Fruit fly (Drosophila melanogaster) whole organism, pupa: ENCODE data around the gene Gem2.

Experiments
- CG10348 ChIP-seq: fragments of 200-800 bp; sonication (Bioruptor generic); IDR thresholded peaks from 2 replicates; pipeline ENCODE4 v1.3.6; 2022; ENCODE audit warnings: missing biosample characterization, missing genetic modification characterization
- CG12605 ChIP-seq: fragments of 200-800 bp; sonication (Bioruptor generic); IDR thresholded peaks from 2 replicates; pipeline ENCODE4 v1.3.6; 2022; ENCODE audit warnings: missing biosample characterization, missing genetic modification characterization
- CG13204 ChIP-seq: fragments of 200-800 bp; sonication (Bioruptor generic); optimal IDR thresholded peaks from 2 replicates; lab custom pipeline; 2018; ENCODE audit warnings: missing biosample characterization, mild to moderate bottlenecking, missing genetic modification characterization, moderate library complexity
- CG14655 ChIP-seq: fragments of 200-800 bp; sonication (Bioruptor generic); optimal IDR thresholded peaks from 3 replicates; lab custom pipeline; 2017; ENCODE audit warnings: mild to moderate bottlenecking, missing biosample characterization, missing genetic modification reagents, missing genetic modification characterization
- CG15710 ChIP-seq: fragments of 200-800 bp; sonication (Bioruptor generic); optimal IDR thresholded peaks from 2 replicates; lab custom pipeline; 2018; ENCODE audit warnings: missing biosample characterization, mild to moderate bottlenecking, missing genetic modification characterization, moderate library complexity
- CG17806 ChIP-seq: fragments of 200-800 bp; sonication (Bioruptor generic); optimal IDR thresholded peaks from 2 replicates; lab custom pipeline; 2018; ENCODE audit warnings: missing biosample characterization, mild to moderate bottlenecking, missing genetic modification characterization, moderate library complexity
- CG32121 ChIP-seq: fragments of 200-800 bp; sonication (Bioruptor generic); IDR thresholded peaks from 2 replicates; pipeline ENCODE4 v1.3.6; 2022; ENCODE audit warnings: missing biosample characterization, missing genetic modification characterization
- CG34367 ChIP-seq: fragments of 200-800 bp; sonication (Bioruptor generic); optimal IDR thresholded peaks from 2 replicates; lab custom pipeline; 2018; ENCODE audit warnings: missing biosample characterization, mild to moderate bottlenecking, missing genetic modification characterization
- CG4496 ChIP-seq: fragments of 200-800 bp; sonication (Bioruptor generic); IDR thresholded peaks from 3 replicates; pipeline ENCODE4 v1.3.6; 2022; ENCODE audit warnings: missing biosample characterization, missing genetic modification characterization
- CG8159 ChIP-seq: fragments of 200-800 bp; sonication (Bioruptor generic); optimal IDR thresholded peaks from 3 replicates; lab custom pipeline; 2018; ENCODE audit warnings: missing biosample characterization, mild to moderate bottlenecking, missing genetic modification characterization, moderate library complexity
- CG8301 ChIP-seq: fragments of 200-800 bp; sonication (Bioruptor generic); optimal IDR thresholded peaks from 2 replicates; lab custom pipeline; 2018; ENCODE audit warnings: missing biosample characterization, mild to moderate bottlenecking, missing genetic modification characterization
- CG9948 ChIP-seq: fragments of 200-800 bp; sonication (Bioruptor generic); optimal IDR thresholded peaks from 2 replicates; lab custom pipeline; 2018; ENCODE audit warnings: missing biosample characterization, mild to moderate bottlenecking, missing genetic modification characterization, moderate library complexity
- D1 ChIP-seq: fragments of 200-800 bp; sonication (Bioruptor generic); optimal IDR thresholded peaks from 2 replicates; lab custom pipeline; 2018; ENCODE audit warnings: missing biosample characterization, mild to moderate bottlenecking, missing genetic modification characterization, moderate library complexity
- EcR ChIP-seq: fragments of 200-800 bp; sonication (Bioruptor generic); optimal IDR thresholded peaks from 3 replicates; lab custom pipeline; 2019; ENCODE audit warnings: missing biosample characterization, missing genetic modification characterization, mild to moderate bottlenecking, moderate library complexity, missing genetic modification reagents
- Ets98B ChIP-seq: fragments of 200-800 bp; sonication (Bioruptor generic); IDR thresholded peaks from 2 replicates; pipeline ENCODE4 v1.3.6; 2022; ENCODE audit warnings: missing biosample characterization, missing genetic modification characterization
- Pif1A ChIP-seq: fragments of 200-800 bp; sonication (Bioruptor generic); optimal IDR thresholded peaks from 3 replicates; lab custom pipeline; 2016; ENCODE audit warnings: missing biosample characterization, missing genetic modification characterization
- Pif1B ChIP-seq: fragments of 200-800 bp; sonication (Bioruptor generic); optimal IDR thresholded peaks from 3 replicates; lab custom pipeline; 2016; ENCODE audit warnings: missing biosample characterization, missing genetic modification characterization
- Snoo ChIP-seq: fragments of 200-800 bp; sonication (Bioruptor generic); optimal IDR thresholded peaks from 3 replicates; lab custom pipeline; 2017; ENCODE audit warnings: missing biosample characterization, mild to moderate bottlenecking, missing genetic modification characterization, inconsistent platforms
- fd96Ca ChIP-seq: fragments of 200-800 bp; sonication (Bioruptor generic); IDR thresholded peaks from 3 replicates; pipeline ENCODE4 v1.3.6; 2022; ENCODE audit warnings: missing biosample characterization, missing genetic modification characterization
- gl ChIP-seq: fragments of 200-800 bp; sonication (Bioruptor generic); optimal IDR thresholded peaks from 2 replicates; lab custom pipeline; 2018; ENCODE audit warnings: missing biosample characterization, mild to moderate bottlenecking, missing genetic modification characterization
- rn ChIP-seq: fragments of 200-800 bp; sonication (Bioruptor generic); IDR thresholded peaks from 2 replicates; pipeline ENCODE4 v1.3.6; 2022; ENCODE audit warnings: missing biosample characterization, missing genetic modification characterization

Gem2 gene

DNA sequence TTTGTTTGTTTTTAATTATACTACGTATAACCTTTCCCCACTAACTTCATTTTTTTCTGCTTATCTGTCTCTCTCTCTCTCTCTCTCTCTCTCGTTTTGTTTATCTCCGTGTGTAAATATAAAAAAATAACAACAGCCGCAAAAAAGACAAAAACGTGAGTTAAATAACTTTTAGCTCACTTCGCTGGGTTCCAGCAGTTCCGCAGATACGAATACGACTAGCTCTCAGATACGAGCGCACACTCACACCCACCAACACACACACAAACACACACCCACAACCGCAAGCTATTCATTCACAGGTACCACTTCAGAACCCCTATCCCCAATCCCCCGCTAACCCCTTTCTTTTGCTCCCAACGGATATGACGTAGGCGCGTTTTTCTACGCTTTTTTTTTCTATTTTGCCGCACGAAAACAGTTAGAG is 28.0 kb downstream of the Gem2 start:
- no peak for TF ChIP-seq CG10348
- TF ChIP-seq CG14655, result peak; percentile 78
- no peak for TF ChIP-seq CG9948 (tag; lab: Kevin White, UChicago)
- peak; percentile 75 for TF ChIP-seq CG8301 (tag; lab: Kevin White, UChicago)
- TF ChIP-seq fd96Ca (GFP tag; lab: Robert Waterston, UW), result peak; percentile 51; the same call in 1 of the 3 replicates
- peak; percentile 47 for TF ChIP-seq gl (tag; lab: Kevin White, UChicago)
- peak; percentile 77 for TF ChIP-seq CG34367 (tag; lab: Kevin White, UChicago)
- peak; percentile 57 for TF ChIP-seq CG17806
- TF ChIP-seq CG12605 (GFP tag; lab: Robert Waterston, UW), result peak; percentile 86
- peak; percentile 81 for TF ChIP-seq Pif1B (GFP tag; lab: Kevin White, UChicago)
- TF ChIP-seq rn (GFP tag; lab: Robert Waterston, UW), result no peak
- TF ChIP-seq Ets98B (GFP tag; lab: Robert Waterston, UW), result peak; percentile 66; the same call in 1 of the 2 replicates
- peak; percentile 84 for TF ChIP-seq CG8159 (tag; lab: Kevin White, UChicago)
- peak; percentile 80 for TF ChIP-seq CG13204 (GFP tag; lab: Kevin White, UChicago)
- TF ChIP-seq Snoo (tag; lab: Kevin White, UChicago), result peak; percentile 44
- TF ChIP-seq EcR (GFP tag; lab: Kevin White, UChicago), result peak; percentile 53
- TF ChIP-seq CG15710 (tag; lab: Kevin White, UChicago), result peak; percentile 72
- TF ChIP-seq D1 (tag; lab: Kevin White, UChicago), result peak; percentile 9
- peak; percentile 83 for TF ChIP-seq Pif1A (GFP tag; lab: Kevin White, UChicago)
- peak; percentile 68 for TF ChIP-seq CG32121 (GFP tag; lab: Robert Waterston, UW)
- peak; percentile 80 for TF ChIP-seq CG4496

DNA sequence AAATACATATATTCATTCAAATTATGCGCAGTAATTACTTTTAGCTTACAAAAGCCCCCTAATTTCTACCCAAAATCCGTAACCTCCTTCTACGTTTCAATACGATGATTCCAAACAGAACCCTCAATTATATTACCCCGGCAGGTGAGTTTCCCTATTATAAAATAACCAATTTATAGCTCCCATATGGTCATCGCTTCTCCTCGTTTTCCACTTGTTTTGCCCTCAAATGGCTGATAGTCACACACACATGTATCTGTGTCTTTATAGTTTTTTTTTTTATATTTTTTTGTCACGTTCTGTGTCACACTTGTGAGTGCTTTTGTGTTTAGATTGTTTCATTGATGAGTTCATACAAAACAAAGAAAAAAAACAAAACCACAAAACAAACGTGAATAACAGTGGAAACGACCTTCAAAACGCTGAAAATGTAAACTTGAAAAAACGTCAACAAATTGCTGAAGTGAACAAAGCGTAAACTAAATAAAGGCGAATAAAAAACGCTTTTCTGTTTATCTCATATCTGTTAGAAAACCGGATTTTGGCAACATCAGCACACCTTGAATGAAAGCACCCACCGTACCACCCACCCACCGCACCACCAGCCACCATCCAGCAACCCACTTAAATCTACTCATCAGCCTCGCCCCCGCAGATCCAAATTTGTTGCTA is 28.9 kb downstream of the Gem2 start:
- TF ChIP-seq CG17806 (no peak), CG15710 (tag; lab: Kevin White, UChicago) (no peak), CG8159 (tag; lab: Kevin White, UChicago) (no peak), Ets98B (GFP tag; lab: Robert Waterston, UW) (no peak), CG4496 (0 out of 3 replicates have a peak, but pooled peaks have one; percentile 22), CG13204 (GFP tag; lab: Kevin White, UChicago) (no peak)

DNA sequence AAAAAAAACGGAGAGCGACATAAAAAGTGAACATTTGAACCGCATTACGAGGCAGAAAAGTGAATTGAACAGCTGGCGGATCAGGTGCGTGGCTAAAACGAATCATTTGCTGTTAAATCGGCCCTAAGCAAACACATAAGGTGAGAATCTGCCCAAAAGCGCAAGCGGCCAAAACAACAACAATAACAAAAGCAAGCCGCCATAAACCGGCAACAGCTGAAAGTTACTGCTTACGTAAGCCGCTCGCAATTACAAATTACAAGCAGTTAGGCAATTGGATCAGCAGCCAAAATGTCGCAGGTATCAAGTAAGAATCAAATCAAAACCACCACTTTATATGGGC is 36.8 kb downstream of the Gem2 start:
- TF ChIP-seq CG13204 (GFP tag; lab: Kevin White, UChicago), result no peak
- TF ChIP-seq rn (GFP tag; lab: Robert Waterston, UW), result no peak
- TF ChIP-seq CG8301 (tag; lab: Kevin White, UChicago), result no peak
- TF ChIP-seq CG15710 (tag; lab: Kevin White, UChicago), result no peak
- no peak for TF ChIP-seq CG17806
- TF ChIP-seq CG34367 (tag; lab: Kevin White, UChicago), result no peak
- TF ChIP-seq CG12605 (GFP tag; lab: Robert Waterston, UW), result peak; percentile 42; the same call in 1 of the 2 replicates
- no peak for TF ChIP-seq D1 (tag; lab: Kevin White, UChicago)
- TF ChIP-seq fd96Ca (GFP tag; lab: Robert Waterston, UW), result no peak
- TF ChIP-seq CG32121 (GFP tag; lab: Robert Waterston, UW), result 0 out of 2 replicates have a peak, but pooled peaks have one; percentile 1
- no peak for TF ChIP-seq Snoo (tag; lab: Kevin White, UChicago)
- peak; percentile 3; the same call in 1 of the 2 replicates for TF ChIP-seq Ets98B (GFP tag; lab: Robert Waterston, UW)
- TF ChIP-seq gl (tag; lab: Kevin White, UChicago), result no peak
- TF ChIP-seq CG4496, result 0 out of 3 replicates have a peak, but pooled peaks have one; percentile 25
- TF ChIP-seq Pif1B (GFP tag; lab: Kevin White, UChicago), result no peak
- no peak for TF ChIP-seq EcR (GFP tag; lab: Kevin White, UChicago)
- no peak for TF ChIP-seq CG14655
- TF ChIP-seq Pif1A (GFP tag; lab: Kevin White, UChicago), result no peak
- TF ChIP-seq CG9948 (tag; lab: Kevin White, UChicago), result no peak
- TF ChIP-seq CG10348, result no peak
- no peak for TF ChIP-seq CG8159 (tag; lab: Kevin White, UChicago)

DNA sequence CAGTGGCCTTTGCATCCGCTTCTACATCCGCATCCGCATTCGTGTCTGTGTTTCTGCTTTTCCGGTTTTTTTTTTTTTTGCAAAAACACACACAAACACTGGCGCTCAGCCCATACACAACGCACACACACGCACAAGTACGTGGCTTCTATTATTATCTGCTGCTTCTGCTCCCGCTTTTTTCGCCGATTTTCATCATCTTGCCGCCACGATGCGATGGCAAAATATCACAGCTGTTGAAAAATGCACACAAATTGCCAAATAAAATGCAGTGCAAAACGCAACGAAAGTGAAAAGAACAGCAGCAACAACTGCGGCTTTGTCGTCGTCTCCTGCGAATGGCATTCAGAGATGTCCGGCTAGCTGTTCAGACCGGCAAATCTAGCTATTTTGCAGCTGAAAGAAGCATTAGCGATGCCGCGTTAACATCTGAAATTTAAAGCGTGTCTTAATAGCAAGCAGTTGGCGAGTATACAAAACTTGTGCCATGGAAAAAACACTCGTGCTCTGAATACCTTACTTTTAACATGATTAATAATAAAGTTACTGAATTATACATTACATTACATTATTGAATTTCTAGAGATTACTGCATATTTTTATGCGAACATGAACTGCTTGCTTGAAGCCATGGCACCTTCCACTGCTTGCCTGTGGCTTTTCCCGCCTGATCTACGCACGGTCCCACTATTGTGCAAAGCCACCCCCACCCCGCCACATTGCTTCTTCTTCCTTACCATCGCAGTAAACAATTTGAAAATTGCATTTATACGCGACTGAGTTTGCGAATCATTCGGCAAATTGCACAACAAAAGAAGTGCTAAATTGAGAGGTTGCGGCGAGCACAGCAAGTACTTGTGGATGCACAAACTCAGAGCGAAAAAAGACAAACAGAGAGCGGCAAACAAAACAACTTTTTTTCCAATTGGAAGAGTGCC is 37.4 kb downstream of the Gem2 start, which contains the start of the genes Ugt316A1 and Sfxn2:
Ugt316A1 (minus strand) TSS at position 345 of the 938 bp plus-strand sequence.
Sfxn2 (plus strand) TSS at position 694 of the 938 bp plus-strand sequence.
- TF ChIP-seq CG15710 (tag; lab: Kevin White, UChicago) (peak; percentile 36), CG32121 (GFP tag; lab: Robert Waterston, UW) (peak; percentile 33), CG12605 (GFP tag; lab: Robert Waterston, UW) (peak; percentile 63), CG8159 (tag; lab: Kevin White, UChicago) (peak; percentile 35), D1 (tag; lab: Kevin White, UChicago) (no peak), CG9948 (tag; lab: Kevin White, UChicago) (no peak), CG8301 (tag; lab: Kevin White, UChicago) (peak; percentile 61), CG10348 (no peak), EcR (GFP tag; lab: Kevin White, UChicago) (no peak), Pif1B (GFP tag; lab: Kevin White, UChicago) (peak; percentile 52), CG4496 (peak; percentile 23), gl (tag; lab: Kevin White, UChicago) (peak; percentile 5), Ets98B (GFP tag; lab: Robert Waterston, UW) (peak; percentile 45; the same call in 1 of the 2 replicates), Snoo (tag; lab: Kevin White, UChicago) (peak; percentile 64), CG13204 (GFP tag; lab: Kevin White, UChicago) (peak; percentile 58), Pif1A (GFP tag; lab: Kevin White, UChicago) (peak; percentile 79), rn (GFP tag; lab: Robert Waterston, UW) (no peak), CG14655 (no peak), fd96Ca (GFP tag; lab: Robert Waterston, UW) (peak; percentile 50; the same call in 1 of the 3 replicates), CG17806 (no peak)
